Worm (Caenorhabditis elegans) whole organism, L4 larva: ENCODE measurements around the gene K08D12.3.
A peak's percentile ranks its signal among the peaks of the same experiment; 100 is the strongest.

Source experiments
- F49E8.2 ChIP-seq: sonication (generic microtip); optimal IDR thresholded peaks from 2 replicates; lab custom pipeline; 2016; ENCODE audit warnings: missing compliant biosample characterization, mild to moderate bottlenecking, missing genetic modification characterization, borderline replicate concordance
- T20F7.1 ChIP-seq: fragments of 200-800 bp; sonication (Bioruptor generic); optimal IDR thresholded peaks from 2 replicates; lab custom pipeline; 2018; ENCODE audit warnings: mild to moderate bottlenecking, missing genetic modification characterization, missing compliant biosample characterization
- Y48G9A.11 ChIP-seq: fragments of 200-800 bp; sonication (Bioruptor generic); IDR thresholded peaks from 2 replicates; pipeline ENCODE4 v1.3.6; 2022; ENCODE audit warnings: missing genetic modification reagents, missing genetic modification characterization, missing compliant biosample characterization
- Y5F2A.4 ChIP-seq: fragments of 200-800 bp; sonication (Bioruptor generic); optimal IDR thresholded peaks from 2 replicates; lab custom pipeline; 2018; ENCODE audit warnings: mild to moderate bottlenecking, missing genetic modification characterization, missing compliant biosample characterization
- Y75B8A.6 ChIP-seq: fragments of 200-800 bp; sonication (Bioruptor generic); IDR thresholded peaks from 2 replicates; pipeline ENCODE4 v1.3.6; 2022; ENCODE audit warnings: missing genetic modification reagents, missing genetic modification characterization, missing compliant biosample characterization
- ZK337.2 ChIP-seq: fragments of 200-800 bp; sonication (Bioruptor generic); IDR thresholded peaks from 2 replicates; pipeline ENCODE4 v1.3.6; 2022; ENCODE audit warnings: missing genetic modification reagents, missing genetic modification characterization, missing compliant biosample characterization
- aha-1 ChIP-seq: fragments of 150-350 bp; peaks from one replicate; lab custom pipeline; 2014; ENCODE audit warnings: missing biosample characterization, missing genetic modification characterization
- ama-1 ChIP-seq: fragments of 150-350 bp; optimal IDR thresholded peaks from 2 replicates; lab custom pipeline; 2014; ENCODE audit warnings: inconsistent platforms, mixed read lengths
- ceh-28 ChIP-seq: fragments of 150-350 bp; optimal IDR thresholded peaks from 2 replicates; lab custom pipeline; 2014; ENCODE audit warnings: missing biosample characterization, missing genetic modification reagents, missing genetic modification characterization
- ceh-44 ChIP-seq: fragments of 200-800 bp; sonication (Bioruptor generic); IDR thresholded peaks from 2 replicates; pipeline ENCODE4 v1.3.6; 2022; ENCODE audit warnings: missing genetic modification reagents, missing genetic modification characterization, missing compliant biosample characterization
- ctbp-1 ChIP-seq: fragments of 200-800 bp; sonication (Bioruptor generic); IDR thresholded peaks from 2 replicates; pipeline ENCODE4 v1.3.6; 2022; ENCODE audit warnings: missing genetic modification reagents, missing genetic modification characterization, missing compliant biosample characterization
- daf-12 ChIP-seq: fragments of 150-350 bp; optimal IDR thresholded peaks from 2 replicates; lab custom pipeline; 2014; ENCODE audit warnings: missing biosample characterization, missing genetic modification reagents, missing genetic modification characterization
- dmd-6 ChIP-seq: fragments of 200-800 bp; sonication (Bioruptor generic); IDR thresholded peaks from 2 replicates; pipeline ENCODE4 v1.3.6; 2022; ENCODE audit warnings: missing genetic modification reagents, missing genetic modification characterization, missing compliant biosample characterization
- dmd-9 ChIP-seq: fragments of 200-800 bp; sonication (Bioruptor generic); IDR thresholded peaks from 2 replicates; pipeline ENCODE4 v1.3.6; 2022; ENCODE audit warnings: missing genetic modification reagents, missing genetic modification characterization, missing compliant biosample characterization
- dpl-1 ChIP-seq: fragments of 150-350 bp; optimal IDR thresholded peaks from 2 replicates; lab custom pipeline; 2014; ENCODE audit warnings: missing biosample characterization, missing genetic modification reagents, missing genetic modification characterization
- duxl-1 ChIP-seq: sonication (generic microtip); optimal IDR thresholded peaks from 2 replicates; lab custom pipeline; 2016; ENCODE audit warnings: mild to moderate bottlenecking, missing genetic modification characterization, moderate library complexity, missing compliant biosample characterization; ENCODE audit not compliant: poor library complexity
- egl-43 ChIP-seq: fragments of 200-800 bp; sonication (Bioruptor generic); IDR thresholded peaks from 2 replicates; pipeline ENCODE4 v1.3.6; 2022; ENCODE audit warnings: missing genetic modification reagents, missing genetic modification characterization, missing compliant biosample characterization
- hif-1 ChIP-seq, 2 experiments: sonication (generic microtip); optimal IDR thresholded peaks; 2 replicates each; lab custom pipeline; 2016 to 2017; ENCODE audit warnings: missing compliant biosample characterization in 2 of 2, missing genetic modification characterization in 2 of 2, missing genetic modification reagents in 2 of 2, missing genotype in 2 of 2, mild to moderate bottlenecking in 1 of 2
- hlh-11 ChIP-seq: fragments of 200-800 bp; sonication (Bioruptor generic); optimal IDR thresholded peaks from 2 replicates; lab custom pipeline; 2018; ENCODE audit warnings: mild to moderate bottlenecking, missing genetic modification characterization, missing compliant biosample characterization
- hmg-1.1 ChIP-seq: fragments of 200-800 bp; sonication (Bioruptor generic); IDR thresholded peaks from 2 replicates; pipeline ENCODE4 v1.3.6; 2022; ENCODE audit warnings: missing genetic modification reagents, missing genetic modification characterization, missing compliant biosample characterization
- lin-15B ChIP-seq: fragments of 150-350 bp; sonication (generic microtip); optimal IDR thresholded peaks from 3 replicates; lab custom pipeline; 2014; ENCODE audit warnings: missing biosample characterization, missing genetic modification characterization
- lin-38 ChIP-seq: fragments of 200-800 bp; sonication (Bioruptor generic); IDR thresholded peaks from 2 replicates; pipeline ENCODE4 v1.3.6; 2022; ENCODE audit warnings: missing genetic modification reagents, missing genetic modification characterization, missing compliant biosample characterization
- lsy-2 ChIP-seq, 2 experiments: fragments of 150-350 bp in 1 of 2; sonication (generic microtip) in 1 of 2; optimal IDR thresholded peaks; 2 replicates each; lab custom pipeline; 2014 to 2017; ENCODE audit warnings: missing biosample characterization in 2 of 2, missing genetic modification characterization in 2 of 2
- madf-9 ChIP-seq: fragments of 200-800 bp; sonication (Bioruptor generic); conservative IDR thresholded peaks from 2 replicates; pipeline ENCODE4 v1.3.6; 2022; ENCODE audit warnings: missing genetic modification reagents, missing genetic modification characterization, missing compliant biosample characterization
- mdt-29 ChIP-seq: fragments of 200-800 bp; sonication (Bioruptor generic); IDR thresholded peaks from 2 replicates; pipeline ENCODE4 v1.3.6; 2022; ENCODE audit warnings: missing genetic modification reagents, missing genetic modification characterization, missing compliant biosample characterization
- mep-1 ChIP-seq: fragments of 150-350 bp; sonication (generic microtip); optimal IDR thresholded peaks from 3 replicates; lab custom pipeline; 2014; ENCODE audit warnings: missing biosample characterization, missing genetic modification characterization
- mes-2 ChIP-seq: sonication (generic microtip); optimal IDR thresholded peaks from 2 replicates; lab custom pipeline; 2016; ENCODE audit warnings: missing genotype, mild to moderate bottlenecking, missing genetic modification characterization, missing compliant biosample characterization; ENCODE audit not compliant: poor library complexity, severe bottlenecking
- mxl-3 ChIP-seq: fragments of 200-800 bp; sonication (Bioruptor generic); optimal IDR thresholded peaks from 2 replicates; lab custom pipeline; 2018; ENCODE audit warnings: mild to moderate bottlenecking, missing genetic modification characterization, missing compliant biosample characterization
- nhr-111 ChIP-seq: fragments of 200-800 bp; sonication (Bioruptor generic); optimal IDR thresholded peaks from 2 replicates; lab custom pipeline; 2018; ENCODE audit warnings: mild to moderate bottlenecking, missing genetic modification characterization, missing compliant biosample characterization
- nhr-42 ChIP-seq: fragments of 200-800 bp; sonication (Bioruptor generic); IDR thresholded peaks from 2 replicates; pipeline ENCODE4 v1.3.6; 2022; ENCODE audit warnings: missing genetic modification characterization, missing compliant biosample characterization
- nhr-6 ChIP-seq: fragments of 150-350 bp; optimal IDR thresholded peaks from 2 replicates; lab custom pipeline; 2014; ENCODE audit warnings: missing biosample characterization, missing genetic modification characterization
- nhr-76 ChIP-seq: fragments of 150-350 bp; optimal IDR thresholded peaks from 2 replicates; lab custom pipeline; 2014; ENCODE audit warnings: missing biosample characterization, missing genetic modification characterization
- rbr-2 ChIP-seq: sonication (generic microtip); optimal IDR thresholded peaks from 2 replicates; lab custom pipeline; 2016; ENCODE audit warnings: missing genotype, missing genetic modification characterization, missing compliant biosample characterization
- sdz-12 ChIP-seq: fragments of 200-800 bp; sonication (Bioruptor generic); optimal IDR thresholded peaks from 2 replicates; lab custom pipeline; 2018; ENCODE audit warnings: mild to moderate bottlenecking, missing genetic modification characterization, missing compliant biosample characterization
- spr-3 ChIP-seq: fragments of 200-800 bp; sonication (Bioruptor generic); optimal IDR thresholded peaks from 2 replicates; lab custom pipeline; 2018; ENCODE audit warnings: mild to moderate bottlenecking, missing genetic modification characterization, missing compliant biosample characterization
- unc-130 ChIP-seq: sonication (generic microtip); optimal IDR thresholded peaks from 2 replicates; lab custom pipeline; 2016; ENCODE audit warnings: missing genetic modification reagents, missing genetic modification characterization, missing compliant biosample characterization
- unc-62 ChIP-seq, 3 experiments: fragments of 150-350 bp in 1 of 3; sonication (generic microtip); optimal IDR thresholded peaks in 2 of 3; peaks in 1 of 3; 1 replicate in 1 of 3; 2 replicates in 2 of 3; lab custom pipeline; 2014 to 2017; ENCODE audit warnings: missing biosample characterization in 3 of 3, missing genetic modification characterization in 3 of 3, missing genetic modification reagents in 3 of 3, missing genotype in 1 of 3
- zfp-3 ChIP-seq: fragments of 200-800 bp; sonication (Bioruptor generic); conservative IDR thresholded peaks from 2 replicates; pipeline ENCODE4 v1.3.6; 2022; ENCODE audit warnings: missing genetic modification reagents, missing genetic modification characterization, missing compliant biosample characterization
- zip-2 ChIP-seq: fragments of 150-350 bp; optimal IDR thresholded peaks from 2 replicates; lab custom pipeline; 2014; ENCODE audit warnings: missing biosample characterization, missing genetic modification characterization

Gene K08D12.3

ce11 chrIV:1724283-1724682, 14.2 kb downstream of the K08D12.3 start, which contains the start of gene epic-3:
epic-3 (minus strand) TSS chrIV:1724383.
- 0 out of 2 replicates have a peak, but pooled peaks have one; percentile 7 for TF ChIP-seq zfp-3
- TF ChIP-seq zip-2 (tag; lab: Kevin White, UChicago): no peak

- TF ChIP-seq spr-3 (GFP tag; lab: Kevin White, UChicago) (no peak), daf-12 (tag; lab: Kevin White, UChicago) (no peak), dmd-6 (GFP tag; lab: Robert Waterston, UW) (no peak), unc-130 (GFP tag; lab: Kevin White, UChicago) (no peak), ceh-44 (GFP tag; lab: Robert Waterston, UW) (no peak), nhr-42 (GFP tag; lab: Robert Waterston, UW) (no peak), mxl-3 (GFP tag; lab: Kevin White, UChicago) (no peak), T20F7.1 (GFP tag; lab: Kevin White, UChicago) (no peak)
- TF ChIP-seq, all 104 proteins: peak for 0
Measured at ce11 chrIV:1725888-1726287, 15.8 kb downstream of the K08D12.3 start, which contains the start of gene K08D12.8. K08D12.8 (plus strand) TSS chrIV:1726188.

ce11 chrIV:1727538-1728072, 17.5 kb downstream of the K08D12.3 start:
- TF ChIP-seq Y75B8A.6 (0 out of 2 replicates have a peak, but pooled peaks have one; percentile 36), ZK337.2 (GFP tag; lab: Robert Waterston, UW) (no peak), lin-38 (peak; percentile 52), ceh-28 (peak; percentile 97), nhr-111 (GFP tag; lab: Kevin White, UChicago) (peak; percentile 37)

- TF ChIP-seq dmd-9 (GFP tag; lab: Robert Waterston, UW): no peak
- TF ChIP-seq ama-1 (lab: Kevin White, UChicago): peak; percentile 38
- no peak for TF ChIP-seq nhr-76 (tag; lab: Kevin White, UChicago)
- TF ChIP-seq sdz-12 (GFP tag; lab: Kevin White, UChicago): peak; percentile 31
- TF ChIP-seq T20F7.1 (GFP tag; lab: Kevin White, UChicago): peak; percentile 9
- peak; percentile 30; the same call in 1 of the 2 replicates for TF ChIP-seq hmg-1.1 (GFP tag; lab: Robert Waterston, UW)
- 0 out of 2 replicates have a peak, but pooled peaks have one; percentile 39 for TF ChIP-seq mdt-29 (GFP tag; lab: Robert Waterston, UW)
- TF ChIP-seq rbr-2 (tag; lab: Kevin White, UChicago): peak; percentile 30
- TF ChIP-seq Y5F2A.4 (GFP tag; lab: Kevin White, UChicago): no peak
- 0 out of 2 replicates have a peak, but pooled peaks have one; percentile 27 for TF ChIP-seq ctbp-1
- TF ChIP-seq nhr-111 (GFP tag; lab: Kevin White, UChicago): no peak
- 0 out of 2 replicates have a peak, but pooled peaks have one; percentile 39 for TF ChIP-seq egl-43 (GFP tag; lab: Robert Waterston, UW)
- peak in 1 of 2 experiments; percentile 47 for TF ChIP-seq hif-1 (tag; optimal IDR thresholded peaks at IDR 0.05; lab: Kevin White, UChicago)
- TF ChIP-seq dpl-1 (GFP tag; lab: Kevin White, UChicago): peak; percentile 81
- peak; percentile 90 for TF ChIP-seq aha-1 (tag; lab: Kevin White, UChicago)
- no peak for TF ChIP-seq madf-9 (GFP tag; lab: Robert Waterston, UW)
- peak in 1 of 2 experiments; percentile 92 for TF ChIP-seq unc-62 (GFP tag; optimal IDR thresholded peaks at IDR 0.05 in 1 of 2; lab: Kevin White, UChicago)
- no peak for TF ChIP-seq unc-62 (tag; optimal IDR thresholded peaks at IDR 0.05; lab: Kevin White, UChicago)
- no peak for TF ChIP-seq duxl-1 (tag; lab: Kevin White, UChicago)
- TF ChIP-seq lin-15B (tag; lab: Kevin White, UChicago): peak; percentile 10
- peak; percentile 93 for TF ChIP-seq Y48G9A.11
- peak; percentile 49 for TF ChIP-seq F49E8.2 (tag; lab: Kevin White, UChicago)
- TF ChIP-seq hlh-11 (tag; lab: Kevin White, UChicago): peak; percentile 32
- peak; percentile 70 for TF ChIP-seq mes-2 (tag; lab: Kevin White, UChicago)
- peak; percentile 14 for TF ChIP-seq nhr-6
- peak; percentile 95 for TF ChIP-seq lin-38
- no peak for TF ChIP-seq dmd-6 (GFP tag; lab: Robert Waterston, UW)
- TF ChIP-seq mep-1 (tag; lab: Kevin White, UChicago): peak; percentile 47
- peak in 1 of 2 experiments; percentile 36 for TF ChIP-seq lsy-2 (tag; optimal IDR thresholded peaks at IDR 0.05; lab: Kevin White, UChicago)
- TF ChIP-seq, all 104 proteins: peak for 21
Measured at ce11 chrIV:1738324-1738730, 28.3 kb downstream of the K08D12.3 start.
